Fruit fly (Drosophila melanogaster) whole organism, embryonic: ENCODE results near the gene CG14277.

Source experiments
- Asciz ChIP-seq: fragments of 200-800 bp; sonication (Bioruptor generic); optimal IDR thresholded peaks from 2 replicates; lab custom pipeline; 2017; ENCODE audit warnings: missing biosample characterization, mild to moderate bottlenecking, missing genetic modification characterization, missing genetic modification reagents
- B-H2 ChIP-seq: fragments of 200-800 bp; sonication (Bioruptor generic); optimal IDR thresholded peaks from 2 replicates; lab custom pipeline; 2018; ENCODE audit warnings: missing biosample characterization, mild to moderate bottlenecking, missing genetic modification characterization
- CG12155 ChIP-seq: fragments of 200-800 bp; sonication (Bioruptor generic); optimal IDR thresholded peaks from 3 replicates; lab custom pipeline; 2016; ENCODE audit warnings: missing biosample characterization, missing genetic modification characterization
- CG13296 ChIP-seq: fragments of 200-800 bp; sonication (Bioruptor generic); optimal IDR thresholded peaks from 3 replicates; lab custom pipeline; 2018; ENCODE audit warnings: missing biosample characterization, mild to moderate bottlenecking, missing genetic modification characterization
- CG13624 ChIP-seq: fragments of 200-800 bp; sonication (Bioruptor generic); optimal IDR thresholded peaks from 2 replicates; lab custom pipeline; 2016; ENCODE audit warnings: missing biosample characterization, missing genetic modification characterization
- CG13894 ChIP-seq: fragments of 200-800 bp; sonication (Bioruptor generic); optimal IDR thresholded peaks from 3 replicates; lab custom pipeline; 2018; ENCODE audit warnings: missing biosample characterization, mild to moderate bottlenecking, missing genetic modification characterization, moderate library complexity
- CG14441 ChIP-seq: fragments of 200-800 bp; sonication (Bioruptor generic); IDR thresholded peaks from 2 replicates; pipeline ENCODE4 v1.3.6; 2022; ENCODE audit warnings: missing biosample characterization, missing genetic modification characterization
- CG1832 ChIP-seq: fragments of 200-800 bp; sonication (Bioruptor generic); optimal IDR thresholded peaks from 2 replicates; lab custom pipeline; 2017; ENCODE audit warnings: missing biosample characterization, mild to moderate bottlenecking, missing genetic modification characterization, inconsistent platforms
- CG2116 ChIP-seq: fragments of 200-800 bp; sonication (Bioruptor generic); optimal IDR thresholded peaks from 3 replicates; lab custom pipeline; 2018; ENCODE audit warnings: missing biosample characterization, mild to moderate bottlenecking, missing genetic modification characterization
- CG2120 ChIP-seq: fragments of 200-800 bp; sonication (Bioruptor generic); optimal IDR thresholded peaks from 3 replicates; lab custom pipeline; 2016; ENCODE audit warnings: missing biosample characterization, missing genetic modification characterization
- CG2202 ChIP-seq: fragments of 200-800 bp; sonication (Bioruptor generic); optimal IDR thresholded peaks from 2 replicates; lab custom pipeline; 2018; ENCODE audit warnings: missing biosample characterization, mild to moderate bottlenecking, missing genetic modification characterization
- CG2678 ChIP-seq: fragments of 200-800 bp; sonication (Bioruptor generic); optimal IDR thresholded peaks from 3 replicates; lab custom pipeline; 2019; ENCODE audit warnings: missing biosample characterization, mild to moderate bottlenecking, missing genetic modification characterization, moderate library complexity
- CG3281 ChIP-seq: fragments of 200-800 bp; sonication (Bioruptor generic); optimal IDR thresholded peaks from 3 replicates; lab custom pipeline; 2017; ENCODE audit warnings: missing biosample characterization, mild to moderate bottlenecking, missing genetic modification characterization
- CG34376 ChIP-seq: fragments of 200-800 bp; sonication (Bioruptor generic); optimal IDR thresholded peaks from 2 replicates; lab custom pipeline; 2018; ENCODE audit warnings: missing biosample characterization, mild to moderate bottlenecking, missing genetic modification characterization
- CG4282 ChIP-seq: fragments of 200-800 bp; sonication (Bioruptor generic); optimal IDR thresholded peaks from 2 replicates; lab custom pipeline; 2016; ENCODE audit warnings: missing biosample characterization, missing genetic modification characterization
- CG4328 ChIP-seq: fragments of 200-800 bp; sonication (Bioruptor generic); optimal IDR thresholded peaks from 3 replicates; lab custom pipeline; 2017; ENCODE audit warnings: missing biosample characterization, missing genetic modification reagents, missing genetic modification characterization
- CG7357 ChIP-seq: fragments of 200-800 bp; sonication (Bioruptor generic); IDR thresholded peaks from 3 replicates; pipeline ENCODE4 v1.3.6; 2022; ENCODE audit warnings: missing biosample characterization, missing genetic modification characterization
- CG7928 ChIP-seq: fragments of 200-800 bp; sonication (Bioruptor generic); optimal IDR thresholded peaks from 2 replicates; lab custom pipeline; 2017; ENCODE audit warnings: missing biosample characterization, mild to moderate bottlenecking, missing genetic modification characterization
- CG7987 ChIP-seq: fragments of 200-800 bp; sonication (Bioruptor generic); optimal IDR thresholded peaks from 2 replicates; lab custom pipeline; 2018; ENCODE audit warnings: missing biosample characterization, mild to moderate bottlenecking, missing genetic modification characterization, moderate library complexity
- Doc2 ChIP-seq: fragments of 200-800 bp; sonication (Bioruptor generic); IDR thresholded peaks from 2 replicates; pipeline ENCODE4 v1.3.6; 2022; ENCODE audit warnings: missing biosample characterization, missing genetic modification characterization
- Fer2 ChIP-seq: fragments of 200-800 bp; sonication (Bioruptor generic); optimal IDR thresholded peaks from 2 replicates; lab custom pipeline; 2018; ENCODE audit warnings: missing biosample characterization, mild to moderate bottlenecking, missing genetic modification characterization, moderate library complexity
- GATAe ChIP-seq: fragments of 200-800 bp; sonication (Bioruptor generic); conservative IDR thresholded peaks from 2 replicates; pipeline ENCODE4 v1.3.6; 2022; ENCODE audit warnings: missing biosample characterization, missing genetic modification characterization
- Gug ChIP-seq: fragments of 200-800 bp; sonication (Bioruptor generic); IDR thresholded peaks from 4 replicates; pipeline ENCODE4 v1.3.6; 2022; ENCODE audit warnings: missing biosample characterization, missing genetic modification characterization
- Hmr ChIP-seq: fragments of 200-800 bp; sonication (Bioruptor generic); optimal IDR thresholded peaks from 3 replicates; lab custom pipeline; 2017; ENCODE audit warnings: mild to moderate bottlenecking, missing biosample characterization, missing genetic modification reagents, missing genetic modification characterization
- Max ChIP-seq: fragments of 200-800 bp; sonication (Bioruptor generic); optimal IDR thresholded peaks from 2 replicates; lab custom pipeline; 2016; ENCODE audit warnings: missing biosample characterization, mild to moderate bottlenecking, missing genetic modification characterization
- Med ChIP-seq: fragments of 200-800 bp; sonication (Bioruptor generic); peaks from one replicate; lab custom pipeline; 2016; ENCODE audit warnings: missing biosample characterization, missing genetic modification characterization, mild to moderate bottlenecking, inconsistent platforms, moderate library complexity
- Pdp1 ChIP-seq, 2 experiments: fragments of 200-800 bp; sonication (Bioruptor generic); optimal IDR thresholded peaks; 3 replicates each; lab custom pipeline; 2016; ENCODE audit warnings: missing biosample characterization in 2 of 2, missing genetic modification characterization in 2 of 2, mild to moderate bottlenecking in 1 of 2, moderate library complexity in 1 of 2
- Six4 ChIP-seq: fragments of 200-800 bp; sonication (Bioruptor generic); optimal IDR thresholded peaks from 2 replicates; lab custom pipeline; 2016; ENCODE audit warnings: missing biosample characterization, missing genetic modification characterization
- Xbp1 ChIP-seq: fragments of 200-800 bp; sonication (Bioruptor generic); optimal IDR thresholded peaks from 3 replicates; lab custom pipeline; 2016; ENCODE audit warnings: missing biosample characterization, mild to moderate bottlenecking, missing genetic modification characterization
- ase ChIP-seq: fragments of 200-800 bp; sonication (Bioruptor generic); IDR thresholded peaks from 3 replicates; pipeline ENCODE4 v1.3.6; 2022; ENCODE audit warnings: missing biosample characterization, missing genetic modification characterization
- bowl ChIP-seq: fragments of 200-800 bp; sonication (Bioruptor generic); IDR thresholded peaks from 2 replicates; pipeline ENCODE4 v1.3.6; 2022; ENCODE audit warnings: missing biosample characterization, missing genetic modification characterization
- chinmo ChIP-seq: fragments of 200-800 bp; sonication (Bioruptor generic); IDR thresholded peaks from 4 replicates; pipeline ENCODE4 v1.3.6; 2022; ENCODE audit warnings: missing biosample characterization, missing genetic modification characterization; ENCODE audit not compliant: partially characterized antibody
- ci ChIP-seq: fragments of 200-800 bp; sonication (Bioruptor generic); IDR thresholded peaks from 3 replicates; pipeline ENCODE4 v1.3.6; 2022; ENCODE audit warnings: missing biosample characterization, missing genetic modification characterization
- dmrt11E ChIP-seq: fragments of 200-800 bp; sonication (Bioruptor generic); optimal IDR thresholded peaks from 3 replicates; lab custom pipeline; 2018; ENCODE audit warnings: missing biosample characterization, mild to moderate bottlenecking, missing genetic modification characterization, moderate library complexity
- ewg ChIP-seq: fragments of 200-800 bp; sonication (Bioruptor generic); optimal IDR thresholded peaks from 3 replicates; lab custom pipeline; 2017; ENCODE audit warnings: mild to moderate bottlenecking, missing biosample characterization, missing genetic modification reagents, missing genetic modification characterization
- exex ChIP-seq: fragments of 200-800 bp; sonication (Bioruptor generic); optimal IDR thresholded peaks from 4 replicates; lab custom pipeline; 2018; ENCODE audit warnings: missing biosample characterization, mild to moderate bottlenecking, missing genetic modification characterization, moderate library complexity
- grn ChIP-seq: fragments of 200-800 bp; sonication (Bioruptor generic); optimal IDR thresholded peaks from 3 replicates; lab custom pipeline; 2017; ENCODE audit warnings: missing biosample characterization, missing genetic modification characterization
- hb ChIP-seq: fragments of 200-800 bp; sonication (Bioruptor generic); IDR thresholded peaks from 3 replicates; pipeline ENCODE4 v1.3.6; 2022; ENCODE audit warnings: missing biosample characterization, missing genetic modification characterization; ENCODE audit not compliant: partially characterized antibody
- kay ChIP-seq: fragments of 200-800 bp; sonication (Bioruptor generic); optimal IDR thresholded peaks from 2 replicates; lab custom pipeline; 2016; ENCODE audit warnings: missing biosample characterization, missing genetic modification characterization
- mirr ChIP-seq: fragments of 200-800 bp; sonication (Bioruptor generic); optimal IDR thresholded peaks from 3 replicates; lab custom pipeline; 2018; ENCODE audit warnings: missing biosample characterization, mild to moderate bottlenecking, missing genetic modification characterization
- mld ChIP-seq: fragments of 200-800 bp; sonication (Bioruptor generic); IDR thresholded peaks from 3 replicates; pipeline ENCODE4 v1.3.6; 2022; ENCODE audit warnings: missing biosample characterization, missing genetic modification characterization; ENCODE audit not compliant: partially characterized antibody
- pan ChIP-seq, 4 experiments: fragments of >200 bp in 3 of 4; fragments of 200-800 bp in 1 of 4; sonication (Bioruptor generic) in 1 of 4; optimal IDR thresholded peaks in 3 of 4; IDR thresholded peaks in 1 of 4; 2 replicates each; pipeline versions ENCODE4 v1.3.6 to Lab custom; 2017 to 2022; ENCODE audit warnings: missing biosample characterization in 2 of 4, missing genetic modification characterization in 2 of 4, mixed read lengths in 1 of 4
- sc ChIP-seq, 3 experiments: fragments of >200 bp in 2 of 3; fragments of 200-800 bp in 1 of 3; sonication (Bioruptor generic) in 1 of 3; optimal IDR thresholded peaks; 2 replicates in 2 of 3; 3 replicates in 1 of 3; lab custom pipeline; 2017; ENCODE audit warnings: mild to moderate bottlenecking in 1 of 3, missing biosample characterization in 1 of 3, missing genetic modification characterization in 1 of 3, missing genetic modification reagents in 1 of 3
- shn ChIP-seq: fragments of 200-800 bp; sonication (Bioruptor generic); optimal IDR thresholded peaks from 3 replicates; lab custom pipeline; 2016; ENCODE audit warnings: missing biosample characterization, missing genetic modification characterization
- tap ChIP-seq: fragments of 200-800 bp; optimal IDR thresholded peaks from 3 replicates; lab custom pipeline; 2019; ENCODE audit warnings: missing biosample characterization, mild to moderate bottlenecking, missing genetic modification characterization, moderate library complexity
- toy ChIP-seq: fragments of 200-800 bp; sonication (Bioruptor generic); IDR thresholded peaks from 2 replicates; pipeline ENCODE4 v1.3.6; 2022; ENCODE audit warnings: missing biosample characterization, missing genetic modification characterization
- trh ChIP-seq: fragments of 200-800 bp; sonication (Bioruptor generic); optimal IDR thresholded peaks from 2 replicates; lab custom pipeline; 2016; ENCODE audit warnings: missing biosample characterization, missing genetic modification characterization
- zfh2 ChIP-seq: fragments of 200-800 bp; sonication (Bioruptor generic); optimal IDR thresholded peaks from 2 replicates; lab custom pipeline; 2016; ENCODE audit warnings: missing biosample characterization, missing genetic modification characterization

CG14277 gene

DNA sequence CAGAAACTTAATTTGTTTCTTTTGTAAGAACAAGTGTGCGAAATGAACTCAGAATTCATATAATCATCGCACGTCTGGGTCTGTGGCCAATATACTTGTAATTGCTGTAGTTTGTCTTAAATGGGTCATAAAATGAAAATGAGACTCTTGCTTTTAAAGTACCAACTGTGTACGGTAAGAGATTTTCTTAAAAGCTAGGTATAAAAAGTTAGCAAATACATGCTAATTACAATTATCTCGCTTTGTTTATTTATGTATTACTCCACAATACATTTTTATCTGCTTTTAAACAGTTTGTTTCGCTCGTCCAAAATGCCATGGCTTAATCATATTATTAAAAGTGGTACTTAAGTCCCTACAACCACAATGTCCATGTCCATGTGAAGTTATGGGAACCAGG lies 38.5 kb upstream of the CG14277 start:
- no peak for TF ChIP-seq dmrt11E (tag; lab: Kevin White, UChicago)
- peak; percentile 31 for TF ChIP-seq CG2678 (tag; lab: Kevin White, UChicago)
- TF ChIP-seq B-H2 (GFP tag; lab: Kevin White, UChicago) = peak; percentile 2
- TF ChIP-seq Max (GFP tag; lab: Kevin White, UChicago) = no peak
- TF ChIP-seq Med = peak; percentile 5
- peak; percentile 6 for TF ChIP-seq exex (tag; lab: Kevin White, UChicago)
- TF ChIP-seq CG13296 = peak; percentile 12
- no peak for TF ChIP-seq CG7928 (GFP tag; lab: Kevin White, UChicago)
- no peak for TF ChIP-seq ewg (GFP tag; lab: Kevin White, UChicago)
- TF ChIP-seq CG13894 (tag; lab: Kevin White, UChicago) = peak; percentile 56
- TF ChIP-seq CG7357 = no peak

DNA sequence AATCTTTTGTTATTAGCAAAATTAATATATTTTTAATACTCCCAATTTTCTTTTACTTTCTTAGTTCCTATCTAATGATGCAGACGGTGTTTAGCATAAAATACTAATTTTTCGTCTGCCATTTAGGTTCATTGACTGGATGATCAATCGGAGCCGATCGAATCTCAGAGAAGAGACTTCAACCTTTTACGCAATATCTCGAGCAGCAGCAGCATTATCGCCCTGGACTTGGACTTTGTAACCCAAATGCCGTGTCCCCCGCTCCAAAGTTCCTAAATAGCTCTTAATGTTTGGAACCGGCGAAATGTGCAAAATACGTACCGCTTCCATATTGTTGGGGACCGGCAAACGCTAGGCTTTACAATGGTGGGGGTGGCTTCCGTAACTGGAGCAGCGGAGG lies 37.9 kb upstream of the CG14277 start:
- TF ChIP-seq CG3281 (GFP tag; lab: Kevin White, UChicago) (no peak), toy (GFP tag; lab: Robert Waterston, UW) (no peak), mld (GFP tag; lab: Robert Waterston, UW) (peak; percentile 32; the same call in 1 of the 3 replicates), hb (no peak), CG2120 (GFP tag; lab: Kevin White, UChicago) (no peak), Doc2 (GFP tag; lab: Robert Waterston, UW) (no peak), CG13624 (GFP tag; lab: Kevin White, UChicago) (no peak), sc (optimal IDR thresholded peaks at IDR 0.05; lab: Kevin White, UChicago) (no peak), sc (GFP tag; optimal IDR thresholded peaks at IDR 0.05; lab: Kevin White, UChicago) (no peak), grn (no peak), Hmr (no peak), CG2202 (tag; lab: Kevin White, UChicago) (no peak), CG34376 (GFP tag; lab: Kevin White, UChicago) (no peak), shn (no peak), mirr (GFP tag; lab: Kevin White, UChicago) (no peak), chinmo (no peak), CG14441 (no peak), Pdp1 (GFP tag; optimal IDR thresholded peaks at IDR 0.05; lab: Kevin White, UChicago) (peak in 1 of 2 experiments; percentile 78), CG1832 (GFP tag; lab: Kevin White, UChicago) (no peak), ase (GFP tag; lab: Robert Waterston, UW) (0 out of 3 replicates have a peak, but pooled peaks have one; percentile 10), Asciz (no peak)

DNA sequence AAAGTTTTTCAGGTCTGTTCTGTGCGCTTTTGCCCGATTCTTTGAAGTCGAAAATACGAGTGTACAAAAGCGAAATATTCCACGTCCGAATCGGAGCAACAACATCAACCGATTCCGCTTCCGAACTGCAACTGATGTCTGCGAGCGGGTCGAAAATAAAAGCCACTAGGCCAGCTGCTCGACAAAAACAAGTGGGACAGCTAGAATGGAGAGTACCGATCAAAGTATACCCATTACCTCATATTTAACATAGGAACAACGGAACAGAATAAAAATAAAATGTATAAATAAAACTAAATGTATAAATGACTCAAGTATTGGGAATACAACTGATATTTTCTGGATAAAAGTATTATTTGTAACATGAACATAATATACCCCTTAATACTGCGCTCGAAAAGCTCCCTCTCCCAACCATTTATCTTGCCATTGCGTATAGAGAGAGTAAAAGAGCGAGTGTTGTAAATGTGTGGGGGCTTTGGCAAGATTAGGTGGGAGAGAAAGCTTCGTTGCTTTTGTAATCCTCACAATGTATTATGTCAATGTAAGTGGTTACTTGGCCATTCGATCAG lies 37.2 kb upstream of the CG14277 start, which contains the start of gene SLC5A11:
SLC5A11 (minus strand) TSS at position 137 of the 572 bp plus-strand sequence.
- TF ChIP-seq CG2116 (GFP tag; lab: Kevin White, UChicago) (peak; percentile 62), CG12155 (GFP tag; lab: Kevin White, UChicago) (peak; percentile 98), Gug (peak; percentile 87), CG4328 (GFP tag; lab: Kevin White, UChicago) (peak; percentile 93), bowl (GFP tag; lab: Robert Waterston, UW) (peak; percentile 82; the same call in 1 of the 2 replicates), pan (optimal IDR thresholded peaks at IDR 0.05; lab: Kevin White, UChicago) (no peak), pan (GFP tag; optimal IDR thresholded peaks at IDR 0.05 in 1 of 2, IDR thresholded peaks at IDR 0.05 in 1 of 2) (peak in 1 of 2 experiments; percentile 98), ci (GFP tag; lab: Robert Waterston, UW) (peak; percentile 95), CG4282 (GFP tag; lab: Kevin White, UChicago) (peak; percentile 81), CG7928 (GFP tag; lab: Kevin White, UChicago) (peak; percentile 64), kay (peak; percentile 82), Xbp1 (peak; percentile 100), GATAe (peak; percentile 92), CG7987 (GFP tag; lab: Kevin White, UChicago) (peak; percentile 89), tap (tag; lab: Kevin White, UChicago) (peak; percentile 95), Six4 (GFP tag; lab: Kevin White, UChicago) (peak; percentile 97), Fer2 (tag; lab: Kevin White, UChicago) (peak; percentile 90), trh (GFP tag; lab: Kevin White, UChicago) (peak; percentile 96), zfh2 (GFP tag; lab: Kevin White, UChicago) (peak; percentile 78)
